Fruit fly (Drosophila melanogaster) whole organism, embryonic: Measurements from ENCODE around the gene PpD6.

Experiments used
- Adf1 ChIP-seq: fragments of 200-800 bp; sonication (Bioruptor generic); IDR thresholded peaks from 2 replicates; pipeline ENCODE4 v1.3.6; 2022; ENCODE audit warnings: missing biosample characterization, missing genetic modification characterization
- CG10147 ChIP-seq: fragments of 200-800 bp; sonication (Bioruptor generic); optimal IDR thresholded peaks from 2 replicates; lab custom pipeline; 2019; ENCODE audit warnings: missing biosample characterization, mild to moderate bottlenecking, missing genetic modification characterization, moderate library complexity
- CG10267 ChIP-seq: fragments of 200-800 bp; sonication (Bioruptor generic); optimal IDR thresholded peaks from 2 replicates; lab custom pipeline; 2018; ENCODE audit warnings: missing biosample characterization, mild to moderate bottlenecking, missing genetic modification characterization, moderate library complexity
- CG10274 ChIP-seq: fragments of 200-800 bp; sonication (Bioruptor generic); optimal IDR thresholded peaks from 3 replicates; lab custom pipeline; 2017; ENCODE audit warnings: missing biosample characterization, mild to moderate bottlenecking, missing genetic modification characterization
- CG10321 ChIP-seq: fragments of 200-800 bp; sonication (Bioruptor generic); IDR thresholded peaks from 2 replicates; pipeline ENCODE4 v1.3.6; 2022; ENCODE audit warnings: missing biosample characterization, missing genetic modification characterization
- CG10431 ChIP-seq: fragments of 200-800 bp; sonication (Bioruptor generic); optimal IDR thresholded peaks from 3 replicates; lab custom pipeline; 2018; ENCODE audit warnings: missing biosample characterization, mild to moderate bottlenecking, missing genetic modification characterization
- CG10565 ChIP-seq: fragments of 200-800 bp; sonication (Bioruptor generic); optimal IDR thresholded peaks from 3 replicates; lab custom pipeline; 2016; ENCODE audit warnings: missing biosample characterization, mild to moderate bottlenecking, missing genetic modification characterization
- CG12769 ChIP-seq: fragments of 200-800 bp; sonication (Bioruptor generic); optimal IDR thresholded peaks from 2 replicates; lab custom pipeline; 2019; ENCODE audit warnings: missing biosample characterization, mild to moderate bottlenecking, missing genetic modification characterization, moderate library complexity
- CG13775 ChIP-seq: fragments of 200-800 bp; sonication (Bioruptor generic); optimal IDR thresholded peaks from 3 replicates; lab custom pipeline; 2017; ENCODE audit warnings: missing biosample characterization, mild to moderate bottlenecking, missing genetic modification characterization
- CG15601 ChIP-seq: fragments of 200-800 bp; sonication (Bioruptor generic); optimal IDR thresholded peaks from 3 replicates; lab custom pipeline; 2019; ENCODE audit warnings: missing biosample characterization, mild to moderate bottlenecking, missing genetic modification characterization, moderate library complexity
- CG16813 ChIP-seq: fragments of 200-800 bp; sonication (Bioruptor generic); IDR thresholded peaks from 3 replicates; pipeline ENCODE4 v1.3.6; 2022; ENCODE audit warnings: missing biosample characterization, missing genetic modification characterization; ENCODE audit not compliant: partially characterized antibody
- CG17612 ChIP-seq: fragments of 200-800 bp; sonication (Bioruptor generic); IDR thresholded peaks from 2 replicates; pipeline ENCODE4 v1.3.6; 2022; ENCODE audit warnings: missing biosample characterization, missing genetic modification characterization
- CG18599 ChIP-seq: fragments of 200-800 bp; sonication (Bioruptor generic); optimal IDR thresholded peaks from 3 replicates; lab custom pipeline; 2017; ENCODE audit warnings: missing biosample characterization, missing genetic modification characterization, mild to moderate bottlenecking, moderate library complexity, missing genetic modification reagents
- CG30403 ChIP-seq: fragments of 200-800 bp; sonication (Bioruptor generic); optimal IDR thresholded peaks from 3 replicates; lab custom pipeline; 2016; ENCODE audit warnings: missing biosample characterization, missing genetic modification characterization
- CG8765 ChIP-seq: fragments of 200-800 bp; sonication (Bioruptor generic); IDR thresholded peaks from 2 replicates; pipeline ENCODE4 v1.3.6; 2022; ENCODE audit warnings: missing biosample characterization, missing genetic modification characterization
- CG9797 ChIP-seq: fragments of 200-800 bp; sonication (Bioruptor generic); optimal IDR thresholded peaks from 3 replicates; lab custom pipeline; 2018; ENCODE audit warnings: missing biosample characterization, mild to moderate bottlenecking, missing genetic modification characterization
- CrebB ChIP-seq: fragments of 200-800 bp; sonication (Bioruptor generic); optimal IDR thresholded peaks from 3 replicates; lab custom pipeline; 2018; ENCODE audit warnings: missing biosample characterization, mild to moderate bottlenecking, missing genetic modification characterization
- Dek ChIP-seq: fragments of 200-800 bp; sonication (Bioruptor generic); optimal IDR thresholded peaks from 3 replicates; lab custom pipeline; 2019; ENCODE audit warnings: missing biosample characterization, mild to moderate bottlenecking, missing genetic modification characterization, moderate library complexity
- Elba2 ChIP-seq: fragments of 200-800 bp; sonication (Bioruptor generic); optimal IDR thresholded peaks from 3 replicates; lab custom pipeline; 2016; ENCODE audit warnings: missing biosample characterization, missing genetic modification characterization
- GATAe ChIP-seq: fragments of 200-800 bp; sonication (Bioruptor generic); conservative IDR thresholded peaks from 2 replicates; pipeline ENCODE4 v1.3.6; 2022; ENCODE audit warnings: missing biosample characterization, missing genetic modification characterization
- H15 ChIP-seq: fragments of 200-800 bp; sonication (Bioruptor generic); IDR thresholded peaks from 3 replicates; pipeline ENCODE4 v1.3.6; 2022; ENCODE audit warnings: missing biosample characterization, missing genetic modification characterization
- HLH3B ChIP-seq: fragments of 200-800 bp; sonication (Bioruptor generic); IDR thresholded peaks from 2 replicates; pipeline ENCODE4 v1.3.6; 2022; ENCODE audit warnings: missing biosample characterization, missing genetic modification characterization
- HLH4C ChIP-seq: fragments of 200-800 bp; sonication (Bioruptor generic); IDR thresholded peaks from 3 replicates; pipeline ENCODE4 v1.3.6; 2022; ENCODE audit warnings: missing biosample characterization, missing genetic modification characterization; ENCODE audit not compliant: partially characterized antibody
- Meics ChIP-seq: fragments of 200-800 bp; sonication (Bioruptor generic); optimal IDR thresholded peaks from 2 replicates; lab custom pipeline; 2017; ENCODE audit warnings: missing biosample characterization, mild to moderate bottlenecking, missing genetic modification characterization
- NC2β ChIP-seq: fragments of 200-800 bp; sonication (Bioruptor generic); optimal IDR thresholded peaks from 2 replicates; lab custom pipeline; 2016; ENCODE audit warnings: missing biosample characterization, missing genetic modification characterization
- PHDP ChIP-seq: fragments of 200-800 bp; sonication (Bioruptor generic); optimal IDR thresholded peaks from 3 replicates; lab custom pipeline; 2018; ENCODE audit warnings: missing biosample characterization, mild to moderate bottlenecking, missing genetic modification characterization, moderate library complexity
- Ptx1 ChIP-seq: fragments of 200-800 bp; sonication (Bioruptor generic); IDR thresholded peaks from 2 replicates; pipeline ENCODE4 v1.3.6; 2022; ENCODE audit warnings: missing biosample characterization, missing genetic modification characterization
- Sry-β ChIP-seq: fragments of 200-800 bp; sonication (Bioruptor generic); optimal IDR thresholded peaks from 2 replicates; lab custom pipeline; 2018; ENCODE audit warnings: missing biosample characterization, mild to moderate bottlenecking, missing genetic modification characterization, moderate library complexity
- YL-1 ChIP-seq: fragments of 200-800 bp; sonication (Bioruptor generic); optimal IDR thresholded peaks from 3 replicates; lab custom pipeline; 2017; ENCODE audit warnings: missing biosample characterization, mild to moderate bottlenecking, missing genetic modification characterization
- cad ChIP-seq: fragments of >200 bp; optimal IDR thresholded peaks from 2 replicates; lab custom pipeline; 2017; ENCODE audit warnings: missing biosample characterization, missing genetic modification characterization
- emc ChIP-seq: fragments of 200-800 bp; sonication (Bioruptor generic); optimal IDR thresholded peaks from 2 replicates; lab custom pipeline; 2016; ENCODE audit warnings: missing biosample characterization, missing genetic modification characterization
- ftz-f1 ChIP-seq: fragments of 200-800 bp; sonication (Bioruptor generic); optimal IDR thresholded peaks from 2 replicates; lab custom pipeline; 2016; ENCODE audit warnings: missing biosample characterization, missing genetic modification characterization
- gce ChIP-seq: fragments of 200-800 bp; sonication (Bioruptor generic); IDR thresholded peaks from 3 replicates; pipeline ENCODE4 v1.3.6; 2022; ENCODE audit warnings: missing biosample characterization, missing genetic modification characterization
- gsb-n ChIP-seq: fragments of 200-800 bp; sonication (Bioruptor generic); optimal IDR thresholded peaks from 3 replicates; lab custom pipeline; 2018; ENCODE audit warnings: missing biosample characterization, mild to moderate bottlenecking, missing genetic modification characterization
- h ChIP-seq: fragments of >200 bp; optimal IDR thresholded peaks from 2 replicates; lab custom pipeline; 2017
- jing ChIP-seq: fragments of 200-800 bp; sonication (Bioruptor generic); optimal IDR thresholded peaks from 2 replicates; lab custom pipeline; 2018; ENCODE audit warnings: missing biosample characterization, mild to moderate bottlenecking, missing genetic modification characterization
- kay ChIP-seq: fragments of 200-800 bp; sonication (Bioruptor generic); optimal IDR thresholded peaks from 2 replicates; lab custom pipeline; 2016; ENCODE audit warnings: missing biosample characterization, missing genetic modification characterization
- ken ChIP-seq: fragments of 200-800 bp; sonication (Bioruptor generic); IDR thresholded peaks from 3 replicates; pipeline ENCODE4 v1.3.6; 2022; ENCODE audit warnings: missing biosample characterization, missing genetic modification characterization
- knrl ChIP-seq: fragments of 200-800 bp; sonication (Bioruptor generic); IDR thresholded peaks from 3 replicates; pipeline ENCODE4 v1.3.6; 2022; ENCODE audit warnings: missing biosample characterization, missing genetic modification characterization; ENCODE audit not compliant: partially characterized antibody
- lab ChIP-seq: fragments of 200-800 bp; sonication (Bioruptor generic); optimal IDR thresholded peaks from 3 replicates; lab custom pipeline; 2017; ENCODE audit warnings: missing biosample characterization, missing genetic modification characterization, mild to moderate bottlenecking, moderate library complexity, missing genetic modification reagents
- nau ChIP-seq: fragments of 200-800 bp; sonication (Bioruptor generic); optimal IDR thresholded peaks from 3 replicates; lab custom pipeline; 2017; ENCODE audit warnings: missing biosample characterization, mild to moderate bottlenecking, missing genetic modification characterization, missing genetic modification reagents
- p53 ChIP-seq: fragments of 200-800 bp; sonication (Bioruptor generic); optimal IDR thresholded peaks from 2 replicates; lab custom pipeline; 2016; ENCODE audit warnings: missing biosample characterization, missing genetic modification characterization
- pzg ChIP-seq: fragments of 200-800 bp; sonication (Bioruptor generic); optimal IDR thresholded peaks from 3 replicates; lab custom pipeline; 2018; ENCODE audit warnings: missing biosample characterization, mild to moderate bottlenecking, missing genetic modification characterization, moderate library complexity
- sc ChIP-seq, 3 experiments: fragments of >200 bp in 2 of 3; fragments of 200-800 bp in 1 of 3; sonication (Bioruptor generic) in 1 of 3; optimal IDR thresholded peaks; 2 replicates in 2 of 3; 3 replicates in 1 of 3; lab custom pipeline; 2017; ENCODE audit warnings: mild to moderate bottlenecking in 1 of 3, missing biosample characterization in 1 of 3, missing genetic modification characterization in 1 of 3, missing genetic modification reagents in 1 of 3
- sd ChIP-seq: fragments of 200-800 bp; sonication (Bioruptor generic); optimal IDR thresholded peaks from 3 replicates; lab custom pipeline; 2018; ENCODE audit warnings: missing biosample characterization, mild to moderate bottlenecking, missing genetic modification characterization, moderate library complexity
- sqz ChIP-seq: fragments of 200-800 bp; sonication (Bioruptor generic); optimal IDR thresholded peaks from 3 replicates; lab custom pipeline; 2018; ENCODE audit warnings: missing biosample characterization, mild to moderate bottlenecking, missing genetic modification characterization
- sug ChIP-seq: fragments of 200-800 bp; optimal IDR thresholded peaks from 2 replicates; lab custom pipeline; 2019; ENCODE audit warnings: missing biosample characterization, mild to moderate bottlenecking, missing genetic modification characterization, moderate library complexity
- toy ChIP-seq: fragments of 200-800 bp; sonication (Bioruptor generic); IDR thresholded peaks from 2 replicates; pipeline ENCODE4 v1.3.6; 2022; ENCODE audit warnings: missing biosample characterization, missing genetic modification characterization

Gene PpD6

DNA sequence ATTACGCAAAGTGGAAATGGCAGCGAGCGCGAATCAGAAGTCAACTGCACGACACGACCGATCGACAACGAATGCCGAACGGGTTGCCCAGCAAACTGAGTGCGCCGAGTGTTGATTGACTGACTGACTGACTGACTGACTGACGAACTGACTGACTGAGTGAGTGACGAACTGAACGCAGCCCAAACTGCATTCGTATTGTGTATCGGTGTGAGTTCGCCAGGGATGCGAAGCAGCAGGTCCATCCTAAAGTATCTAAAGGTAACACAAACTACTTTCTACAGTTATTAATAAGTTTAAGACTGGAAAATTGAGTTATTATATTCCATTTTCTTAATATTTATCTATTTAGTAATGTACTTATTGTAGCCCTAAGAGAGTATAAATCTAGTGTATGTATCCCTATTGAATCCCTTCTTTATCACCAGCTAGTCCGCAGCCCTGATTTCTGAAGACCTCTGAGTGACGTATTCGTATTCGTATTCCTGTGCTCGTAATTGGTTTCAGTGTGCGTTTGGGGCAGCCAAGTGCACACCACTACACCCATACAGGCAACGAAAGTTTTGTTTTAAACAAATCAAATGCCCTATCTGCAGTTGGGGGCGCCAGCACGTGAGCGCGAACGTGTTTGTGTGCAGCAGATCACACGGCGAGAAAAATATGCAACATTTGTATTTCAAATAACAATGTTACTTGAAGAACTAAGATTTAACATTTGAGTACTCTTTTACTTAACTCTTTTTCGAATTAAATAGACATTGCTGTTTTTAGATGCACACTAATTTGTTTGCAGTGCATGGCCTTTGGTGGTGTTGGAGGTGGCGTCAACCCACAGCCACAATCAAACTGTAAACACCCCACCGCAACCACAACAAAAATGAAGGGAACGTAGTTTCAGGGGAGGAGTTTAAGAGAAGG, 43.5 kb downstream of the PpD6 start (continued):
- peak; percentile 23; the same call in 1 of the 2 replicates for TF ChIP-seq Adf1 (GFP tag; lab: Robert Waterston, UW)
- TF ChIP-seq toy (GFP tag; lab: Robert Waterston, UW): peak; percentile 66
- TF ChIP-seq Ptx1 (GFP tag; lab: Robert Waterston, UW): peak; percentile 97
- no peak for TF ChIP-seq knrl (GFP tag; lab: Robert Waterston, UW)
- TF ChIP-seq NC2β (GFP tag; lab: Kevin White, UChicago): peak; percentile 96
- peak; percentile 96 for TF ChIP-seq gsb-n
- TF ChIP-seq p53: peak; percentile 86
- TF ChIP-seq sc (optimal IDR thresholded peaks at IDR 0.05; lab: Kevin White, UChicago): no peak
- TF ChIP-seq sc (GFP tag; optimal IDR thresholded peaks at IDR 0.05; lab: Kevin White, UChicago): peak; percentile 94
- TF ChIP-seq sqz (GFP tag; lab: Kevin White, UChicago): peak; percentile 94
- peak; percentile 94 for TF ChIP-seq CG30403 (GFP tag; lab: Kevin White, UChicago)
- TF ChIP-seq ken (GFP tag; lab: Robert Waterston, UW): peak; percentile 97
- TF ChIP-seq PHDP (tag; lab: Kevin White, UChicago): peak; percentile 88
- TF ChIP-seq sug: peak; percentile 87
- TF ChIP-seq CG13775 (GFP tag; lab: Kevin White, UChicago): peak; percentile 87
- TF ChIP-seq CG8765 (GFP tag; lab: Robert Waterston, UW): peak; percentile 64; the same call in 1 of the 2 replicates
- peak; percentile 72 for TF ChIP-seq emc
- peak; percentile 72 for TF ChIP-seq YL-1
- peak; percentile 84 for TF ChIP-seq Dek
- TF ChIP-seq cad (GFP tag; lab: Kevin White, UChicago): no peak
- TF ChIP-seq Sry-β (GFP tag; lab: Kevin White, UChicago): peak; percentile 62
- TF ChIP-seq HLH3B: peak; percentile 96
- TF ChIP-seq CG10431 (GFP tag; lab: Kevin White, UChicago): peak; percentile 89
- peak; percentile 91 for TF ChIP-seq nau (GFP tag; lab: Kevin White, UChicago)
- peak; percentile 88 for TF ChIP-seq CG10267 (tag; lab: Kevin White, UChicago)
- peak; percentile 66 for TF ChIP-seq CG10274 (GFP tag; lab: Kevin White, UChicago)
- TF ChIP-seq CG10147: peak; percentile 70
- TF ChIP-seq GATAe (GFP tag; lab: Robert Waterston, UW): no peak
- TF ChIP-seq CG10321 (GFP tag; lab: Robert Waterston, UW): peak; percentile 72
- TF ChIP-seq CG18599 (GFP tag; lab: Kevin White, UChicago): peak; percentile 92
- peak; percentile 93 for TF ChIP-seq kay (GFP tag; lab: Kevin White, UChicago)
- no peak for TF ChIP-seq CG16813 (GFP tag; lab: Robert Waterston, UW)
- no peak for TF ChIP-seq h (lab: Kevin White, UChicago)
- TF ChIP-seq CG10565 (GFP tag; lab: Kevin White, UChicago): peak; percentile 72
- TF ChIP-seq CG17612 (GFP tag; lab: Robert Waterston, UW): peak; percentile 69
- peak; percentile 96 for TF ChIP-seq CG12769 (tag; lab: Kevin White, UChicago)
- TF ChIP-seq lab (GFP tag; lab: Kevin White, UChicago): peak; percentile 92
- TF ChIP-seq H15 (GFP tag; lab: Robert Waterston, UW): peak; percentile 95
- peak; percentile 34 for TF ChIP-seq ftz-f1 (GFP tag; lab: Kevin White, UChicago)
- peak; percentile 72 for TF ChIP-seq Meics (GFP tag; lab: Kevin White, UChicago)
- TF ChIP-seq HLH4C (GFP tag; lab: Robert Waterston, UW): no peak
- TF ChIP-seq CG9797 (GFP tag; lab: Kevin White, UChicago): peak; percentile 36
- TF ChIP-seq sd: peak; percentile 64
- peak; percentile 88 for TF ChIP-seq CrebB
- peak; percentile 95 for TF ChIP-seq jing (GFP tag; lab: Kevin White, UChicago)
- no peak for TF ChIP-seq Elba2
- peak; percentile 95 for TF ChIP-seq CG15601 (tag; lab: Kevin White, UChicago)
- TF ChIP-seq gce (GFP tag; lab: Robert Waterston, UW): peak; percentile 93
- TF ChIP-seq pzg (GFP tag; lab: Kevin White, UChicago): no peak
